Fruit fly (Drosophila melanogaster) whole organism, pupa: ENCODE data around the gene sgg.

Source experiments
- CG10348 ChIP-seq: fragments of 200-800 bp; sonication (Bioruptor generic); IDR thresholded peaks from 2 replicates; pipeline ENCODE4 v1.3.6; 2022; ENCODE audit warnings: missing biosample characterization, missing genetic modification characterization
- CG12605 ChIP-seq: fragments of 200-800 bp; sonication (Bioruptor generic); IDR thresholded peaks from 2 replicates; pipeline ENCODE4 v1.3.6; 2022; ENCODE audit warnings: missing biosample characterization, missing genetic modification characterization
- CG13204 ChIP-seq: fragments of 200-800 bp; sonication (Bioruptor generic); optimal IDR thresholded peaks from 2 replicates; lab custom pipeline; 2018; ENCODE audit warnings: missing biosample characterization, mild to moderate bottlenecking, missing genetic modification characterization, moderate library complexity
- CG14655 ChIP-seq: fragments of 200-800 bp; sonication (Bioruptor generic); optimal IDR thresholded peaks from 3 replicates; lab custom pipeline; 2017; ENCODE audit warnings: mild to moderate bottlenecking, missing biosample characterization, missing genetic modification reagents, missing genetic modification characterization
- CG15710 ChIP-seq: fragments of 200-800 bp; sonication (Bioruptor generic); optimal IDR thresholded peaks from 2 replicates; lab custom pipeline; 2018; ENCODE audit warnings: missing biosample characterization, mild to moderate bottlenecking, missing genetic modification characterization, moderate library complexity
- CG17806 ChIP-seq: fragments of 200-800 bp; sonication (Bioruptor generic); optimal IDR thresholded peaks from 2 replicates; lab custom pipeline; 2018; ENCODE audit warnings: missing biosample characterization, mild to moderate bottlenecking, missing genetic modification characterization, moderate library complexity
- CG32121 ChIP-seq: fragments of 200-800 bp; sonication (Bioruptor generic); IDR thresholded peaks from 2 replicates; pipeline ENCODE4 v1.3.6; 2022; ENCODE audit warnings: missing biosample characterization, missing genetic modification characterization
- CG34367 ChIP-seq: fragments of 200-800 bp; sonication (Bioruptor generic); optimal IDR thresholded peaks from 2 replicates; lab custom pipeline; 2018; ENCODE audit warnings: missing biosample characterization, mild to moderate bottlenecking, missing genetic modification characterization
- CG4496 ChIP-seq: fragments of 200-800 bp; sonication (Bioruptor generic); IDR thresholded peaks from 3 replicates; pipeline ENCODE4 v1.3.6; 2022; ENCODE audit warnings: missing biosample characterization, missing genetic modification characterization
- CG8159 ChIP-seq: fragments of 200-800 bp; sonication (Bioruptor generic); optimal IDR thresholded peaks from 3 replicates; lab custom pipeline; 2018; ENCODE audit warnings: missing biosample characterization, mild to moderate bottlenecking, missing genetic modification characterization, moderate library complexity
- CG8301 ChIP-seq: fragments of 200-800 bp; sonication (Bioruptor generic); optimal IDR thresholded peaks from 2 replicates; lab custom pipeline; 2018; ENCODE audit warnings: missing biosample characterization, mild to moderate bottlenecking, missing genetic modification characterization
- CG9948 ChIP-seq: fragments of 200-800 bp; sonication (Bioruptor generic); optimal IDR thresholded peaks from 2 replicates; lab custom pipeline; 2018; ENCODE audit warnings: missing biosample characterization, mild to moderate bottlenecking, missing genetic modification characterization, moderate library complexity
- D1 ChIP-seq: fragments of 200-800 bp; sonication (Bioruptor generic); optimal IDR thresholded peaks from 2 replicates; lab custom pipeline; 2018; ENCODE audit warnings: missing biosample characterization, mild to moderate bottlenecking, missing genetic modification characterization, moderate library complexity
- EcR ChIP-seq: fragments of 200-800 bp; sonication (Bioruptor generic); optimal IDR thresholded peaks from 3 replicates; lab custom pipeline; 2019; ENCODE audit warnings: missing biosample characterization, missing genetic modification characterization, mild to moderate bottlenecking, moderate library complexity, missing genetic modification reagents
- Ets98B ChIP-seq: fragments of 200-800 bp; sonication (Bioruptor generic); IDR thresholded peaks from 2 replicates; pipeline ENCODE4 v1.3.6; 2022; ENCODE audit warnings: missing biosample characterization, missing genetic modification characterization
- Pif1A ChIP-seq: fragments of 200-800 bp; sonication (Bioruptor generic); optimal IDR thresholded peaks from 3 replicates; lab custom pipeline; 2016; ENCODE audit warnings: missing biosample characterization, missing genetic modification characterization
- Pif1B ChIP-seq: fragments of 200-800 bp; sonication (Bioruptor generic); optimal IDR thresholded peaks from 3 replicates; lab custom pipeline; 2016; ENCODE audit warnings: missing biosample characterization, missing genetic modification characterization
- Snoo ChIP-seq: fragments of 200-800 bp; sonication (Bioruptor generic); optimal IDR thresholded peaks from 3 replicates; lab custom pipeline; 2017; ENCODE audit warnings: missing biosample characterization, mild to moderate bottlenecking, missing genetic modification characterization, inconsistent platforms
- fd96Ca ChIP-seq: fragments of 200-800 bp; sonication (Bioruptor generic); IDR thresholded peaks from 3 replicates; pipeline ENCODE4 v1.3.6; 2022; ENCODE audit warnings: missing biosample characterization, missing genetic modification characterization
- gl ChIP-seq: fragments of 200-800 bp; sonication (Bioruptor generic); optimal IDR thresholded peaks from 2 replicates; lab custom pipeline; 2018; ENCODE audit warnings: missing biosample characterization, mild to moderate bottlenecking, missing genetic modification characterization
- rn ChIP-seq: fragments of 200-800 bp; sonication (Bioruptor generic); IDR thresholded peaks from 2 replicates; pipeline ENCODE4 v1.3.6; 2022; ENCODE audit warnings: missing biosample characterization, missing genetic modification characterization

Gene sgg

DNA sequence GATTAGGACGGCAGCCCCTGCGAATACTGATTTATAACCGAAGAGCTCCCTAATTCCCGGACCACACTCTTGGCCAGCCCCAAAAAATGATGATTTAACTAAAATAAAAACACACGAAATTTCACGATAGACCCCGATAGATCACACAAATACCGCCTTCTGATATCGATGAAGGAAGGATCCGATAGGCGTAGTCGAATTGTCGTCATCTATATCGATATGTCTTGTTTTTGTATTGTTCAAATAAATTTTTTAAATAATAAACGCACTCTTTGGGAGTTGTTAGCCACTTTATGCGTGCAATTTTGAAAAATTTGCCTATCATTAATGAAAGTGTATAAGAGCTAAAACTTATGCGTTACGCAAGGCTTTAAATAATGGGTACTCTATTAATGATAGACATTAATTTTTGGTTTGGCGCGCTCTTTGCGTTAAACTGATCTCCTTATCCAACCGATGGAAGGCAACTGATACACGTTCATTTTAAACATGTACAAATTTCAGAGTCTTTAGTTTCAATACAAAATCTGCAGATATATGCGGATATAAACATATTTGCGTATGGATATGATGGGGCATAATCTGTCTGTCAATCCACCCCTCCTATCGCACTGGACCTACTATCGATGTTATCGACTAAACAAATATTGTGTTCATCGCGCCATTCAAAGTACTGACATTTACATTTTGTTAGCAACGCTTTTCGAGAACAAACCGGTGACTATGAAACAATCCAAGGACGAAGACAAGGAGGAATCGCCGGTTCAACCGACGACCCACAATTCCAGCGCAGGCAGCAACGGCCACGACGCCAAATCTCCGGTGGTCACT is 64.5 kb downstream of the sgg start, which contains the start of the genes Spg7 and Lint-O:
Gene Spg7 (minus strand): TSS at position 148 of the 831 bp plus-strand sequence.
Gene Lint-O (plus strand): TSS at position 638 of the 831 bp plus-strand sequence.
- TF ChIP-seq CG8159 (tag; lab: Kevin White, UChicago) (no peak), CG10348 (GFP tag; lab: Robert Waterston, UW) (no peak), CG9948 (no peak), CG34367 (no peak), rn (GFP tag; lab: Robert Waterston, UW) (no peak), EcR (GFP tag; lab: Kevin White, UChicago) (no peak), fd96Ca (GFP tag; lab: Robert Waterston, UW) (no peak), CG32121 (GFP tag; lab: Robert Waterston, UW) (no peak)
- TF ChIP-seq, all 21 proteins: peak for 0

DNA sequence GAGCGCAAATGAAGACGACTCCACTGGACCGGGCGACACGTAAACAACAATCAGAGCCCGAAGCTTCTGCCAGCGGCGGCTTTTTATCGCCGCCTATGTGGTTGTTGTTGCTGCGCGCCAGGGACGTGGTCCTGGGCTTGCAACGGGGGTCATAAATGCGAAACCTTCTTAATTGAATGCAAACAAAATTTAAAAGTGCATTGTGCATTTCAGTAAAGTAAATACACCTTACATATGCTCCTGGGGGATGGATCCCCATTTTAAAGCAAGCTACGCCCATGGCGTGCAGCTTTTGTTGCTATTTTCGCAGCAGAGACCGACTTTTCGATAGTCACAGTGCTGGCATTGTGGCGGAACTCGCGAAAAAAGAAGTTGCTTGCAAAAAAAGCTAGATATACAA is 69.9 kb downstream of the sgg start, which contains the start of gene Ugalt:
Gene Ugalt (minus strand): TSS at position 160 of the 400 bp plus-strand sequence.
- TF ChIP-seq Pif1A (peak; percentile 100), CG34367 (peak; percentile 100), CG13204 (GFP tag; lab: Kevin White, UChicago) (peak; percentile 100), gl (tag; lab: Kevin White, UChicago) (peak; percentile 100), Ets98B (GFP tag; lab: Robert Waterston, UW) (peak; percentile 100), CG10348 (GFP tag; lab: Robert Waterston, UW) (peak; percentile 100), CG32121 (GFP tag; lab: Robert Waterston, UW) (peak; percentile 100), Pif1B (GFP tag; lab: Kevin White, UChicago) (peak; percentile 100), fd96Ca (GFP tag; lab: Robert Waterston, UW) (peak; percentile 100), EcR (GFP tag; lab: Kevin White, UChicago) (peak; percentile 83), CG4496 (peak; percentile 100), CG17806 (tag; lab: Kevin White, UChicago) (peak; percentile 100), D1 (tag; lab: Kevin White, UChicago) (peak; percentile 100), CG9948 (peak; percentile 100), CG15710 (peak; percentile 100), CG14655 (GFP tag; lab: Kevin White, UChicago) (peak; percentile 100), CG8301 (peak; percentile 100), CG12605 (peak; percentile 100), Snoo (peak; percentile 100), CG8159 (tag; lab: Kevin White, UChicago) (peak; percentile 100), rn (GFP tag; lab: Robert Waterston, UW) (peak; percentile 100)

DNA sequence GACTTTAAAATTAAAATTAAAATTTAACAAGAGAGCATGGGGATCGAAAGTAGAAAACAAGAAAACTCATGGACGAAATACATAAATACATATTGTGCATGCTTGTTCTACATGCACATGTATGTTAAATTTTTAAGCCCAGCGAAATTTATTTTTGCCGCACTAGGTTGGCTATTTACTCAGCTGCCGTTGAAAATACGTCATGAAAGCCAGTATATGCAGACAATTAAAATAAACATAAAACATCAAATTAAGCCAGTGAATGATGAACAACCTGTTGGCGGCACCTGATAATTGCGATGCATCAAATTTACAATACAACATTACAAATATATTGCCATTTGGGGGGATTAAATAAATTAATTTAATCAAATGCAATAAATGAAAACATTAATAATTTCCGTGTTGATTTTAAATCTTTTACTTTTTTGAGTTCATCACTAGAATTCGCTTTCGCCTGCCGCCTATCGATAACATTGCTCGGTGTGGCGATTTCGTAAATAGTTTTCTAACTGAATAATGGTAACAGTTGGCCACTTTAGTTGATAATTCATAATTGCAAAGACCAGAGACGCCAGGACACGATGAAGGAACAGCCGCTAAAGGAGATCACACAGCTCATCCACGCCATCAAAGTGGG is 70.5 kb downstream of the sgg start, which contains the start of gene eIF2Bbeta:
Gene eIF2Bbeta (plus strand): TSS at position 438 of the 640 bp plus-strand sequence.
- TF ChIP-seq gl (tag; lab: Kevin White, UChicago) (no peak), CG32121 (GFP tag; lab: Robert Waterston, UW) (no peak), EcR (GFP tag; lab: Kevin White, UChicago) (no peak)

DNA sequence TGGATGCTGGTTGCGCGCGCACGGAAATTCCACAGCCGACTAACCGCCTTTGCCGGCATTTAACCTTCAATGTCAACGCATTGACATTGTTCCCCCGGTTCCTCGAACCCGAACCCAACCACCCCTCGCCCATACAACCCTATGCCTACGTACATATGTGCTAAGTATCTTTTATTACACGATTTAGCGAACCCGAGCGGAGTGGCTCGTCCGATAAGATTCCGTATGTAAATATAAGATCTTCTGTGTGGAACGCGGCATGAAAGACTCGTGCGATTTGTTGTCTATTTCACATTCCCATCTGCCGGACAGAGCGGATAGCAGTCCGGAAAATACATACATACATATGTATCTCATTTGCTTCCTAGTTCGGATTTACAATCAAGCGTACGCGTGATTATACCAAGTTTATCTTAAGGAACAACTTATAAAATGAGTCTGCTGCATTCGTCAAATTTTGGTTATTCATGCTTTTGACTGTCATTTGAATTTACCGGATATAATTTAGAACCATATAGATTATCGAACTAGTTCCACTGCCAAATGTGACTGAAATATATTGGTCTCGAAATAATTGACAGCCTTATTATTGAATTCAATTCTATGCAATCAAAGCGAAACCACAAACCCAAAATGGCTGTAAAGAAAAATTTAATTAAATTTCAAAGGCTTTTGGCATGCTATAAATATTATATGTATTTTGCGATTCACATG is 73.8 kb downstream of the sgg start, which contains the start of gene CG2680:
Gene CG2680 (minus strand): TSS at position 51 of the 714 bp plus-strand sequence.
- TF ChIP-seq fd96Ca (GFP tag; lab: Robert Waterston, UW) (no peak), EcR (GFP tag; lab: Kevin White, UChicago) (peak; percentile 24)

DNA sequence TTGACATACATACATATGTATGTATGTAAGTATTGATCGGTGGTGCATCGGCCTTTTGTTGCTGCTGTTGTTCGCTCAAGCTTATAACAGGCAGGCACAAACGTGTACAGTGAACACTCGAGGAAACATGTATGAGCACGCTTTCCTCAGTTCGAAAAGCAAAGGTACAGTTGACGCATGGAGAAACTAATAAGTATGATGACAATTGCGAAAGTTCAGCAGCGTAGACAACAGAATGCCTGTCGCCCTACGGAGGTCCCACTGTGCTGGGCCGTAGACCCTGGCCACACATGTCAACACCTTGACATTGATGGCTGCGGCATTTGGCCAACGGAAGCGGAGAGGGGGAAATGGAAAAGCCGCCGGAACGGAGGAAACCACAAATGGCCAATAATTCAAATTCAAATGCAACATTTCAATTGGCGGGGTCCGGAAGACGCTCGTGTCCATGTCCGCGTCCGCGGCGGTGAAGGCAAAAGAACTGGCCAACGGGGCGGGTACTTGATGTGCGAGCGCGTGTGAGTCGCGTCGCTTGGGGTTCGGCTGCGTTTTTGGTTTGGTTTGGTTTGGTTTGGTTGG is 74.5 kb downstream of the sgg start, which contains the start of gene CG2681:
Gene CG2681 (plus strand): TSS at position 529 of the 579 bp plus-strand sequence.
- no peak for TF ChIP-seq rn (GFP tag; lab: Robert Waterston, UW)
- no peak for TF ChIP-seq D1 (tag; lab: Kevin White, UChicago)
- TF ChIP-seq CG4496, result peak; percentile 81
- peak; percentile 61 for TF ChIP-seq fd96Ca (GFP tag; lab: Robert Waterston, UW)
- TF ChIP-seq gl (tag; lab: Kevin White, UChicago), result no peak
- no peak for TF ChIP-seq CG8301
- TF ChIP-seq Pif1B (GFP tag; lab: Kevin White, UChicago), result no peak
- TF ChIP-seq EcR (GFP tag; lab: Kevin White, UChicago), result no peak
- peak; percentile 47 for TF ChIP-seq Ets98B (GFP tag; lab: Robert Waterston, UW)
- TF ChIP-seq CG32121 (GFP tag; lab: Robert Waterston, UW), result no peak
- TF ChIP-seq CG13204 (GFP tag; lab: Kevin White, UChicago), result no peak
- TF ChIP-seq CG34367, result no peak
- 0 out of 2 replicates have a peak, but pooled peaks have one; percentile 34 for TF ChIP-seq CG12605
- peak; percentile 26; the same call in 1 of the 2 replicates for TF ChIP-seq CG10348 (GFP tag; lab: Robert Waterston, UW)
- TF ChIP-seq CG14655 (GFP tag; lab: Kevin White, UChicago), result no peak
- no peak for TF ChIP-seq Pif1A
- no peak for TF ChIP-seq CG9948
- TF ChIP-seq Snoo, result no peak
- no peak for TF ChIP-seq CG15710
- no peak for TF ChIP-seq CG17806 (tag; lab: Kevin White, UChicago)
- no peak for TF ChIP-seq CG8159 (tag; lab: Kevin White, UChicago)
- TF ChIP-seq, all 21 proteins: peak for 5
